Worm (Caenorhabditis elegans) whole organism, L1 larva: ENCODE measurements around the gene abi-1.

Source experiments
- ceh-8 ChIP-seq: fragments of 200-800 bp; sonication (Bioruptor generic); optimal IDR thresholded peaks from 2 replicates; lab custom pipeline; 2018; ENCODE audit warnings: mild to moderate bottlenecking, missing genetic modification characterization, moderate library complexity, missing compliant biosample characterization
- fos-1 ChIP-seq: fragments of 150-350 bp; optimal IDR thresholded peaks from 2 replicates; lab custom pipeline; 2014; ENCODE audit warnings: missing biosample characterization, missing genetic modification characterization
- mdl-1 ChIP-seq, 2 experiments: fragments of 150-350 bp; optimal IDR thresholded peaks; 2 replicates each; lab custom pipeline; 2014 to 2017; ENCODE audit warnings: missing biosample characterization in 2 of 2, missing genetic modification characterization in 2 of 2, inconsistent platforms in 1 of 2
- nhr-77 ChIP-seq: fragments of 150-350 bp; optimal IDR thresholded peaks from 2 replicates; lab custom pipeline; 2014; ENCODE audit warnings: missing biosample characterization, missing genetic modification characterization
- sox-4 ChIP-seq: sonication (generic microtip); optimal IDR thresholded peaks from 2 replicates; lab custom pipeline; 2016; ENCODE audit warnings: missing genetic modification characterization, missing compliant biosample characterization
- tlp-1 ChIP-seq: fragments of 150-350 bp; optimal IDR thresholded peaks from 2 replicates; lab custom pipeline; 2014; ENCODE audit warnings: missing biosample characterization, missing genetic modification characterization
- unc-62 ChIP-seq: fragments of 150-350 bp; optimal IDR thresholded peaks from 2 replicates; lab custom pipeline; 2014; ENCODE audit warnings: missing biosample characterization, missing genetic modification reagents, missing genetic modification characterization
- unc-86 ChIP-seq: sonication (generic microtip); optimal IDR thresholded peaks from 2 replicates; lab custom pipeline; 2016; ENCODE audit warnings: missing genetic modification characterization, missing compliant biosample characterization

DNA sequence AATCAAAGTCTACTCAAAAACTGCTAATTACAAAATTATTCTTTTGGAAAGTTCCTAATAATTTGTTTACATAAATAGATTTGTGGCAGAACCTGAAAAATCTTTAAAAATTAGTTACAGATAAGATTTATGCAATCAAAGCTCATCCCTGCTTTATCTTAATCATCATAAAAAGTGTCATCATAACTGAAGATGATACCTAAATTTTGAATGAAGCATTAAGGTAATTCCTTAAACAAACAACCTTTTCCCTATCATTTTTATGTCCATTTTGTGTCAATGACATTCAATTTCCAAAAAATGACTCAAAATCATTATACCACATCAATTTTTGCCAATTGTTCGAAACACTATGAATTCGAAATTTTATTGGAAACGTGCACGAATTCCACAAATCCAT, 45.2 kb upstream of the abi-1 start, which contains the start of gene B0244.6:
- TF ChIP-seq tlp-1 (tag; lab: Kevin White, UChicago) (no peak), nhr-77 (no peak), ceh-8 (GFP tag; lab: Kevin White, UChicago) (no peak), mdl-1 (tag; optimal IDR thresholded peaks at IDR 0.05; lab: Kevin White, UChicago) (no peak), fos-1 (tag; lab: Kevin White, UChicago) (no peak), unc-62 (GFP tag; lab: Kevin White, UChicago) (no peak), sox-4 (tag; lab: Kevin White, UChicago) (no peak), unc-86 (tag; lab: Kevin White, UChicago) (no peak)
